Worm (Caenorhabditis elegans) whole organism, L1 larva: ENCODE data around the gene K09E2.3.

ENCODE experiments used
- C04F5.9 ChIP-seq: sonication (generic microtip); optimal IDR thresholded peaks from 2 replicates; lab custom pipeline; 2016; ENCODE audit warnings: missing genetic modification characterization, missing compliant biosample characterization
- C16A3.4 ChIP-seq: fragments of 150-350 bp; optimal IDR thresholded peaks from 2 replicates; lab custom pipeline; 2014; ENCODE audit warnings: missing biosample characterization, missing genetic modification characterization
- Y116A8C.19 ChIP-seq: sonication (generic microtip); optimal IDR thresholded peaks from 2 replicates; lab custom pipeline; 2016; ENCODE audit warnings: missing compliant biosample characterization, missing genetic modification characterization, borderline replicate concordance
- alr-1 ChIP-seq: fragments of 200-800 bp; sonication (Bioruptor generic); optimal IDR thresholded peaks from 2 replicates; lab custom pipeline; 2018; ENCODE audit warnings: borderline replicate concordance, mild to moderate bottlenecking, missing genetic modification characterization, missing compliant biosample characterization
- ceh-88 ChIP-seq: fragments of 200-800 bp; sonication (Bioruptor generic); IDR thresholded peaks from 2 replicates; pipeline ENCODE4 v1.3.6; 2022; ENCODE audit warnings: missing genetic modification characterization, missing compliant biosample characterization
- dpl-1 ChIP-seq, 3 experiments: fragments of 150-350 bp in 2 of 3; sonication (generic microtip) in 1 of 3; optimal IDR thresholded peaks; 2 replicates each; lab custom pipeline; 2014 to 2017; ENCODE audit warnings: missing biosample characterization in 3 of 3, missing genetic modification characterization in 3 of 3, missing genetic modification reagents in 3 of 3
- efl-1 ChIP-seq, 4 experiments: fragments of 150-350 bp; optimal IDR thresholded peaks in 3 of 4; peaks in 1 of 4; 1 replicate in 1 of 4; 2 replicates in 3 of 4; lab custom pipeline; 2014; ENCODE audit warnings: missing biosample characterization in 2 of 4, missing genetic modification characterization in 2 of 4, missing genetic modification reagents in 2 of 4
- elt-2 ChIP-seq: sonication (generic microtip); optimal IDR thresholded peaks from 2 replicates; lab custom pipeline; 2016; ENCODE audit warnings: missing genetic modification characterization, mild to moderate bottlenecking, inconsistent platforms, missing compliant biosample characterization, missing genetic modification reagents
- fkh-10 ChIP-seq: sonication (generic microtip); optimal IDR thresholded peaks from 2 replicates; lab custom pipeline; 2017; ENCODE audit warnings: missing biosample characterization, missing genetic modification reagents, missing genetic modification characterization
- grh-1 ChIP-seq: fragments of 200-800 bp; sonication (Bioruptor generic); IDR thresholded peaks from 2 replicates; pipeline ENCODE4 v1.3.6; 2022; ENCODE audit warnings: missing genetic modification reagents, missing genetic modification characterization, missing compliant biosample characterization
- hlh-17 ChIP-seq: fragments of 200-800 bp; sonication (Bioruptor generic); optimal IDR thresholded peaks from 2 replicates; lab custom pipeline; 2018; ENCODE audit warnings: missing genetic modification characterization, mild to moderate bottlenecking, missing compliant biosample characterization, moderate library complexity, borderline replicate concordance
- irx-1 ChIP-seq: sonication (generic microtip); optimal IDR thresholded peaks from 2 replicates; lab custom pipeline; 2016; ENCODE audit warnings: missing genetic modification characterization, missing compliant biosample characterization
- isw-1 ChIP-seq: fragments of 200-800 bp; sonication (Bioruptor generic); IDR thresholded peaks from 2 replicates; pipeline ENCODE4 v1.3.6; 2022; ENCODE audit warnings: missing genetic modification characterization, missing compliant biosample characterization
- lin-35 ChIP-seq, 2 experiments: fragments of 150-350 bp; optimal IDR thresholded peaks; 2 replicates each; lab custom pipeline; 2014; ENCODE audit warnings: missing biosample characterization in 2 of 2, missing genetic modification characterization in 2 of 2, missing genetic modification reagents in 2 of 2
- lsy-2 ChIP-seq, 2 experiments: fragments of 150-350 bp; optimal IDR thresholded peaks; 2 replicates each; lab custom pipeline; 2014; ENCODE audit warnings: missing biosample characterization in 2 of 2, missing genetic modification characterization in 2 of 2
- mef-2 ChIP-seq: fragments of 150-350 bp; optimal IDR thresholded peaks from 2 replicates; lab custom pipeline; 2014; ENCODE audit warnings: missing biosample characterization, missing genetic modification characterization
- nhr-20 ChIP-seq: sonication (generic microtip); optimal IDR thresholded peaks from 2 replicates; lab custom pipeline; 2016; ENCODE audit warnings: mild to moderate bottlenecking, missing genetic modification characterization, missing compliant biosample characterization
- nhr-77 ChIP-seq: fragments of 150-350 bp; optimal IDR thresholded peaks from 2 replicates; lab custom pipeline; 2014; ENCODE audit warnings: missing biosample characterization, missing genetic modification characterization
- nhr-85 ChIP-seq: sonication (generic microtip); peaks from one replicate; lab custom pipeline; 2016; ENCODE audit warnings: missing genetic modification characterization, inconsistent platforms, missing compliant biosample characterization
- nhr-90 ChIP-seq: sonication (generic microtip); optimal IDR thresholded peaks from 2 replicates; lab custom pipeline; 2016; ENCODE audit warnings: mild to moderate bottlenecking, missing genetic modification characterization, missing compliant biosample characterization; ENCODE audit not compliant: poor library complexity
- pag-3 ChIP-seq: sonication (generic microtip); optimal IDR thresholded peaks from 2 replicates; lab custom pipeline; 2017; ENCODE audit warnings: missing genetic modification characterization, mild to moderate bottlenecking, missing compliant biosample characterization, antibody characterized with exemption, borderline replicate concordance; ENCODE audit not compliant: insufficient read depth
- pax-3 ChIP-seq: fragments of 200-800 bp; sonication (Bioruptor generic); optimal IDR thresholded peaks from 2 replicates; lab custom pipeline; 2018; ENCODE audit warnings: mild to moderate bottlenecking, missing genetic modification characterization, moderate library complexity, missing compliant biosample characterization
- pqm-1 ChIP-seq: sonication (generic microtip); optimal IDR thresholded peaks from 3 replicates; lab custom pipeline; 2017; ENCODE audit warnings: missing biosample characterization, missing genetic modification characterization
- skn-1 ChIP-seq: fragments of 150-350 bp; optimal IDR thresholded peaks from 2 replicates; lab custom pipeline; 2014; ENCODE audit warnings: missing biosample characterization, missing genetic modification characterization
- snu-23 ChIP-seq: sonication (generic microtip); optimal IDR thresholded peaks from 2 replicates; lab custom pipeline; 2016; ENCODE audit warnings: missing genetic modification characterization, missing compliant biosample characterization
- unc-62 ChIP-seq: fragments of 150-350 bp; optimal IDR thresholded peaks from 2 replicates; lab custom pipeline; 2014; ENCODE audit warnings: missing biosample characterization, missing genetic modification reagents, missing genetic modification characterization
- xbp-1 ChIP-seq: sonication (generic microtip); optimal IDR thresholded peaks from 2 replicates; lab custom pipeline; 2016; ENCODE audit warnings: missing genetic modification characterization, missing compliant biosample characterization

Gene K09E2.3

DNA sequence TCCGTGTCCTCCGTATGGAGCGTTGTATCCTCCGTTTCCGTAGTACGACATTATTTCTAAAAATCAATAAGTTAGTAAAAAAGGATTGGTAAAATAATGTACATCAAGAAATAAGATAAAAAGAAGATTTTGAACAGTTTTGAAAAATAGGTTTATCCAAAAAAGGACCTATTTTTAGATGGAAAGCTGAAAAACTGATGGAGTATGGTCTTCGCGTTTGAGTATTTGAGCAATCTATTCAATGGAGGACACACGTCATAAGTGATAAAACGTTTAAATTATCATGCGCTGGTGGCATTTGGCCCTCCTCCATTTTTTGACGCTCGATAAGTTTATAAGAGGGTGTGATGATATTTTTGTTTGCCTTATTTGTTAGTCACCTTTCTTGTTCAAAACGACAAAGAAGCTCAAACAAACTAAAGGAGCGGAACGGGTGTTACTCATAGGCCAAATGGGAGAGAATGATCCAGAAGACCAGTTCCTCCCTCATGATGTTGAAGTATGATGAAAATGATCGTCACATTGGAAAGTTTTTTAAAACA is 40.9 kb downstream of the K09E2.3 start, which contains the start of gene F53A9.6:
Gene F53A9.6, minus strand, starts transcription at position 51 of the 542 bp plus-strand sequence.
- TF ChIP-seq xbp-1 (tag; lab: Kevin White, UChicago): no peak
- peak; percentile 64 for TF ChIP-seq elt-2 (tag; lab: Kevin White, UChicago)
- no peak for TF ChIP-seq pqm-1
- no peak for TF ChIP-seq efl-1 (optimal IDR thresholded peaks at IDR 0.05; lab: Kevin White, UChicago)
- TF ChIP-seq efl-1 (GFP tag; optimal IDR thresholded peaks at IDR 0.05 in 1 of 2; lab: Kevin White, UChicago): peak in 1 of 2 experiments; percentile 74
- no peak for TF ChIP-seq C16A3.4 (tag; lab: Kevin White, UChicago)
- TF ChIP-seq Y116A8C.19 (tag; lab: Kevin White, UChicago): no peak

DNA sequence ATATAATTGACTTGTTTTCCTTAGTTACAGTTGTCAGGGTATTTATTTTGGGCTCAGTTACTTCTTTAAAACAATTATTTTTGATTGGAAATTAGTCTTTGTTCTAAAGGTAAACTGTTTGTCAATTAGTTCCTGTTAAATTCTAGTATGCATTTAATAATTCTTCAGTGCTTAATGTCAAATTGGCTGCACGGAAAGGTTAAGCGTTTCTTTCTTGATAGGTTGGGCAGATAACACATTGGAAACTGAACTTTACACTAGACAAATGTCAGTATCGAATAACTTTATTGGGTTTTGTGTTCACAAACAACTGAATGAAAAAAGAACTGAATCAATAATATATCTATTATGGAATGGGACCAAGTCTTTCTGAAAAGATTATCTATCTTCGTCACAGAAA is 42.0 kb downstream of the K09E2.3 start:
- TF ChIP-seq alr-1 (tag; lab: Kevin White, UChicago) (no peak), isw-1 (GFP tag; lab: Robert Waterston, UW) (no peak)

DNA sequence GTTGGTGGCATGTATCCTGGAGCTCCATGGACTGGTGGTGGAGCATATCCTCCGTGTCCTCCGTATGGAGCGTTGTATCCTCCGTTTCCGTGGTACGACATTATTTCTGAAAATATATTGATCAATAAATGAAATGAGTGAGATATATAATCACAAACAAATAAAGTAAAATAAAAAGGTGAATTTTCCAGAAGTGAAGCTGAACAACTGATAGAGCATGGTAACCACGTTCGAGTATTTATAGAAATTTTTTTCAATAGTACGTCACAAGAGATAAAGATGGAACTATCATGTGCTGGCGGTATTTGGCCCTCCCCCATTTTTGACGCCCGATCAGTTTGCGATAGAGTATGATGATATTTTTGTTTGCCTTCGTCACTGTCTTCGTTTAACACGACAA is 43.9 kb downstream of the K09E2.3 start, which contains the start of gene F53A9.7:
Gene F53A9.7, minus strand, starts transcription at position 101 of the 400 bp plus-strand sequence.
- TF ChIP-seq nhr-85 (tag; lab: Kevin White, UChicago) (peak; percentile 35), fkh-10 (GFP tag; lab: Kevin White, UChicago) (no peak)
- TF ChIP-seq, all 84 proteins: peak for 1

DNA sequence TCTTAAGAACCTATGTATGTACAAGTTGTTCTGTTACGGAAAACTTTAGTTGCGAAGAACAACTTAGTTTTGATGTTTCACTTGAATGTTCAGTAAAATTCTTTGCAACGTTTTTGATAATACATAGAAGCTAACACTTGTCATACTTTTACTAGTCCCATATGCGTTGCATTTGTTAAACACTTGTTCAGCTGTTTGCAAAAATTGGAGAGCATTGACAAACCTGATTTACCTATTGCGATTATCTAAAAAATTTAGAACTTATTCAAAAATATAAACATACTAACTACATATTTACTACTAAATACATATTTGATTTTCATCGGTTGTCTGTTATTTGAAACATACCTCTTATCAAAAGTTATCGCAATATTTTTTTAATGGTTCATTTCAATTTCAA is 45.3 kb downstream of the K09E2.3 start:
- TF ChIP-seq pag-3 (tag; lab: Kevin White, UChicago): no peak
- TF ChIP-seq efl-1 (optimal IDR thresholded peaks at IDR 0.05; lab: Kevin White, UChicago): no peak
- TF ChIP-seq efl-1 (GFP tag; optimal IDR thresholded peaks at IDR 0.05 in 1 of 2; lab: Kevin White, UChicago): peak in 1 of 2 experiments; percentile 5
- no peak for TF ChIP-seq nhr-90 (tag; lab: Kevin White, UChicago)
- TF ChIP-seq skn-1 (tag; lab: Kevin White, UChicago): no peak
- no peak for TF ChIP-seq C04F5.9 (tag; lab: Kevin White, UChicago)

DNA sequence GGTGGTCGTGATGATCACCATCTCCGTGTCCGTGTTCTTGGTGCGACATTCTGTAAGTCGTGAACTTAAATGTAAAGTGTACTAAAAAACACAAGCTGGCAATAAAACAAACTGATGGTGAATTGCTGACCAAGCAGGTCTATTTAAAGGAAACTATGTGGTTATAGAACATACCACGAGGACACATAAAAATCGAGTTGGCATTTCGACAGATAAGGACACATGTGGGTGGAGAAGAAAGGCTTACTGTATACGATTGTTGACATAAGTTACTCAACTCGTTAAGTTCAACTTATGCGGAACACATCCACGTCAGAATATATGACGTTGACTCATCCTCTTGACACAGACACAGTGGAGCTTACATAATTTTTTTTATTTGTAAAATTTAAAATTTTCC is 46.0 kb downstream of the K09E2.3 start, which contains the start of gene F53A9.8:
Gene F53A9.8, minus strand, starts transcription at position 49 of the 400 bp plus-strand sequence.
- TF ChIP-seq elt-2 (tag; lab: Kevin White, UChicago) (peak; percentile 9), lin-35 (GFP tag; optimal IDR thresholded peaks at IDR 0.05; lab: Kevin White, UChicago) (peak in 1 of 2 experiments; percentile 4), pax-3 (tag; lab: Kevin White, UChicago) (peak; percentile 11), dpl-1 (GFP tag; optimal IDR thresholded peaks at IDR 0.05; lab: Kevin White, UChicago) (no peak)

DNA sequence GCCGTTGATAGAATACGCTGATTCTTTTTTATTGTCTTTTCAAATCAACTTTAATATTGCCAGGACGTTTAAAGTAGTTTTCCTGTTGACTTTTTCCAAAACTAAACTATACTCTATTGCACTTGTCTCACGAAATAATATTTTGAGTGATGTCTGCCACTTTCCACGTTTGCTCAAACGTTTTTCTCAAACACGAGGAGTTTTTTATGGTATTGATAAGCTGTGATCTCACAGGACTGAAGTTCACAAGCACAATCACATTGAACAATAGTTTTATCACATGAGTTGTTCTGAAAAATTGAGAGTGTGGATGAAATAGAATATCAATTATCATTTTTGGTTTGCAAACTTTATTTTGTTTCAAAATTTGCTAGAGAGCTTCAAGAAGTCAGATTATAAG is 47.0 kb downstream of the K09E2.3 start:
- TF ChIP-seq lin-35 (GFP tag; optimal IDR thresholded peaks at IDR 0.05; lab: Kevin White, UChicago) (peak in 1 of 2 experiments; percentile 2), nhr-20 (peak; percentile 49), grh-1 (GFP tag; lab: Robert Waterston, UW) (no peak), elt-2 (tag; lab: Kevin White, UChicago) (peak; percentile 48), unc-62 (GFP tag; lab: Kevin White, UChicago) (no peak), lsy-2 (tag; optimal IDR thresholded peaks at IDR 0.05; lab: Kevin White, UChicago) (no peak)
- TF ChIP-seq, all 84 proteins: peak for 3

DNA sequence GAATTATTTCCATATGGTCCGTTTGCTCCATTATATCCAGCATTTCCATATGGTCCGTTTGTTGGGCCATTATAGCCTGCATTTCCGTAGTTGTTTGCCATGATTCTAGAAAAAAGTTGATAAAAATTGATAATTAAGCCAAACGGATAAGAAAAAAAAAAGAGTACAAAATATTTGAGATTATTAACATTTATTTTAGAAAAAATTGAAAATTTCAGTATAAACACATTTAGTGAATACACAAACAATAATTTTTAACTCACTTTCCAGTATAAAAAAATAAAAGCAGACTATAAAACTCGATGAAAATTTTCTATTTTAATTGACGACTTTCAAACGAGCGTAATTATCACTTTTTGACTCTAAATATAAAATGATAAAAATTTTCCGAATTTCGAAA is 47.8 kb downstream of the K09E2.3 start, which contains the start of gene F53A9.9:
Gene F53A9.9, minus strand, starts transcription at position 101 of the 400 bp plus-strand sequence.
- no peak for TF ChIP-seq hlh-17
- TF ChIP-seq snu-23 (GFP tag; lab: Kevin White, UChicago): no peak
- TF ChIP-seq mef-2 (tag; lab: Kevin White, UChicago): no peak
- no peak for TF ChIP-seq ceh-88 (GFP tag; lab: Robert Waterston, UW)
- TF ChIP-seq nhr-77 (tag; lab: Kevin White, UChicago): no peak
- no peak for TF ChIP-seq dpl-1 (GFP tag; optimal IDR thresholded peaks at IDR 0.05; lab: Kevin White, UChicago)
- TF ChIP-seq irx-1: no peak
- no peak for TF ChIP-seq Y116A8C.19 (tag; lab: Kevin White, UChicago)
